Worm (Caenorhabditis elegans): ENCODE measurements around the gene kin-5.

DNA sequence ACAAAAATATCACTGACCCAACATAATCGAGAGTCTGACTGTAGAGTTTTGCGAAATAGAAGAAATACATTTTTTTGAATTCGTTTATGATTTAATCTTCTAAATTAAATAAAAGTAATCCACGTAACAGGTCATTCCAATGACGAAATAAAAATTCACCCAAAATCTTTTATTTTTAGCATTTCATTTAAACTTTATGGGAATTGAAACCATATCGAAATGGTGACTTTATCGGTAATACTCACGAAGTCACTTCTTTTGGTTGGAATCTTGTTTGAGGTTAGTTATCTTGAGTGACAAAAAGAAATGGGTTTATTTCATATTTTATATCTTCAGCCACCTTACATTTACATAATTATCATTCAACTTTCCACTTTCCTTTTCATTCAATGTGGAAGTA lies 3.6 kb upstream of the kin-5 start, which contains the start of the genes C47E12.12 and C47E12.10:
- TF ChIP-seq zag-1 (tag; optimal IDR thresholded peaks at IDR 0.05) (no peak), unc-86 (tag; optimal IDR thresholded peaks at IDR 0.05) (no peak), ceh-63 (GFP tag; optimal IDR thresholded peaks at IDR 0.05) (no peak), ceh-82 (tag; optimal IDR thresholded peaks at IDR 0.05) (no peak)

Data from whole organism, L1 larva.